Fruit fly (Drosophila melanogaster) whole organism, prepupa: Measurements from ENCODE around the gene Golgin104.

Source experiments
- CG11294 ChIP-seq: fragments of 200-800 bp; sonication (Bioruptor generic); IDR thresholded peaks from 2 replicates; pipeline ENCODE4 v1.3.6; 2022; ENCODE audit warnings: missing biosample characterization, missing genetic modification characterization
- CG1621 ChIP-seq: fragments of 200-800 bp; sonication (Bioruptor generic); optimal IDR thresholded peaks from 3 replicates; lab custom pipeline; 2018; ENCODE audit warnings: missing biosample characterization, mild to moderate bottlenecking, missing genetic modification characterization
- CG6276 ChIP-seq: fragments of 200-800 bp; sonication (Bioruptor generic); optimal IDR thresholded peaks from 2 replicates; lab custom pipeline; 2017; ENCODE audit warnings: missing biosample characterization, mild to moderate bottlenecking, missing genetic modification characterization
- CG6854 ChIP-seq: fragments of 200-800 bp; sonication (Bioruptor generic); optimal IDR thresholded peaks from 2 replicates; lab custom pipeline; 2017; ENCODE audit warnings: missing biosample characterization, mild to moderate bottlenecking, missing genetic modification characterization
- Eip75B ChIP-seq: fragments of 200-800 bp; sonication (Bioruptor generic); optimal IDR thresholded peaks from 3 replicates; lab custom pipeline; 2016; ENCODE audit warnings: missing biosample characterization, missing genetic modification characterization
- fd59A ChIP-seq: fragments of 200-800 bp; sonication (Bioruptor generic); optimal IDR thresholded peaks from 2 replicates; lab custom pipeline; 2017; ENCODE audit warnings: missing biosample characterization, mild to moderate bottlenecking, missing genetic modification characterization, missing genetic modification reagents
- fd85E ChIP-seq: fragments of 200-800 bp; sonication (Bioruptor generic); optimal IDR thresholded peaks from 3 replicates; lab custom pipeline; 2016; ENCODE audit warnings: missing biosample characterization, missing genetic modification characterization
- fkh ChIP-seq: fragments of 200-800 bp; sonication (Bioruptor generic); optimal IDR thresholded peaks from 3 replicates; lab custom pipeline; 2017; ENCODE audit warnings: missing biosample characterization, mild to moderate bottlenecking, missing genetic modification characterization, moderate library complexity
- net ChIP-seq: fragments of 200-800 bp; sonication (Bioruptor generic); optimal IDR thresholded peaks from 3 replicates; lab custom pipeline; 2016; ENCODE audit warnings: missing biosample characterization, missing genetic modification characterization

DNA sequence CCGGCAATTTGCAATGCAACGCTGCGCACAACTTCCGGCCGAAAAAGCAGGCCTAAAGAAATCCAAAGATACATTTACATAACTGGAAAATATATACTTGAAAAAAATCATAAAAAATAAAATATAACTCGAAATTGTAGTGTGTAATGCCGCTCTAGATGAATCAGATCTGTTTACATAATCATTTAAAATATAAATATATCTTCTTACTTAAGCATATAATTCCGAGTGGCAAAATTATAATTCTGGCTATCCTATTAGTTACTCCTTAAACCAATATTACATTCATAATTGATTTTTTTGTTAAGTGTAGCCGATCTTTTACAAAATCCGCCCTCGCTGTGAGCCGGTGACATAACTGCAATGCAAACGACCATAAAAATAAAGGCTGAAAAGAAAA, 12.3 kb downstream of the Golgin104 start:
- no peak for TF ChIP-seq fkh (GFP tag; lab: Kevin White, UChicago)
- no peak for TF ChIP-seq CG6276 (GFP tag; lab: Kevin White, UChicago)
- TF ChIP-seq CG6854 (GFP tag; lab: Kevin White, UChicago) = no peak
- TF ChIP-seq net (GFP tag; lab: Kevin White, UChicago) = no peak
- no peak for TF ChIP-seq fd85E (GFP tag; lab: Kevin White, UChicago)
- TF ChIP-seq fd59A = no peak
- TF ChIP-seq CG1621 (tag; lab: Kevin White, UChicago) = no peak
- no peak for TF ChIP-seq CG11294 (GFP tag; lab: Robert Waterston, UW)
- TF ChIP-seq Eip75B (GFP tag; lab: Kevin White, UChicago) = no peak
